Worm (Caenorhabditis elegans) whole organism, mixed stage, embryonic: ENCODE measurements around the gene dnj-25.

ENCODE experiments used
- ceh-39 ChIP-seq: fragments of 150-350 bp; optimal IDR thresholded peaks from 2 replicates; lab custom pipeline; 2014; ENCODE audit warnings: missing biosample characterization, missing genetic modification characterization
- ces-1 ChIP-seq: fragments of 150-350 bp; optimal IDR thresholded peaks from 2 replicates; lab custom pipeline; 2014; ENCODE audit warnings: missing biosample characterization, missing genetic modification reagents, missing genetic modification characterization
- elt-1 ChIP-seq: sonication (generic microtip); optimal IDR thresholded peaks from 2 replicates; lab custom pipeline; 2017; ENCODE audit warnings: missing genetic modification characterization, mild to moderate bottlenecking, missing compliant biosample characterization, antibody characterized with exemption, moderate library complexity, borderline replicate concordance; ENCODE audit not compliant: insufficient read depth
- lsy-2 ChIP-seq: fragments of 150-350 bp; optimal IDR thresholded peaks from 2 replicates; lab custom pipeline; 2014; ENCODE audit warnings: missing biosample characterization, missing genetic modification characterization
- mab-5 ChIP-seq: fragments of 150-350 bp; optimal IDR thresholded peaks from 2 replicates; lab custom pipeline; 2014; ENCODE audit warnings: missing biosample characterization, missing genetic modification characterization
- mep-1 ChIP-seq: fragments of 150-350 bp; optimal IDR thresholded peaks from 2 replicates; lab custom pipeline; 2017; ENCODE audit warnings: missing biosample characterization, missing genetic modification reagents, missing genetic modification characterization, inconsistent platforms
- nhr-237 ChIP-seq: fragments of 150-350 bp; optimal IDR thresholded peaks from 2 replicates; lab custom pipeline; 2014; ENCODE audit warnings: missing biosample characterization, missing genetic modification characterization
- nhr-28 ChIP-seq: fragments of 150-350 bp; optimal IDR thresholded peaks from 2 replicates; lab custom pipeline; 2014; ENCODE audit warnings: missing biosample characterization, missing genetic modification characterization
- nhr-76 ChIP-seq: sonication (generic microtip); optimal IDR thresholded peaks from 2 replicates; lab custom pipeline; 2017; ENCODE audit warnings: missing biosample characterization, missing genetic modification characterization
- pha-4 ChIP-seq: fragments of 150-350 bp; optimal IDR thresholded peaks from 2 replicates; lab custom pipeline; 2018; ENCODE audit warnings: missing biosample characterization, missing genetic modification reagents, missing genetic modification characterization
- sptf-1 ChIP-seq: sonication (generic microtip); optimal IDR thresholded peaks from 2 replicates; lab custom pipeline; 2017; ENCODE audit warnings: mild to moderate bottlenecking, missing genetic modification characterization, moderate library complexity, missing compliant biosample characterization
- unc-120 ChIP-seq: sonication (generic microtip); optimal IDR thresholded peaks from 2 replicates; lab custom pipeline; 2017; ENCODE audit warnings: missing genetic modification characterization, missing compliant biosample characterization; ENCODE audit not compliant: poor library complexity, severe bottlenecking
- unc-62 ChIP-seq: fragments of 150-350 bp; optimal IDR thresholded peaks from 2 replicates; lab custom pipeline; 2014; ENCODE audit warnings: missing biosample characterization, missing genetic modification reagents, missing genetic modification characterization
- ztf-11 ChIP-seq: fragments of 150-350 bp; optimal IDR thresholded peaks from 2 replicates; lab custom pipeline; 2014; ENCODE audit warnings: missing biosample characterization, missing genetic modification characterization

DNA sequence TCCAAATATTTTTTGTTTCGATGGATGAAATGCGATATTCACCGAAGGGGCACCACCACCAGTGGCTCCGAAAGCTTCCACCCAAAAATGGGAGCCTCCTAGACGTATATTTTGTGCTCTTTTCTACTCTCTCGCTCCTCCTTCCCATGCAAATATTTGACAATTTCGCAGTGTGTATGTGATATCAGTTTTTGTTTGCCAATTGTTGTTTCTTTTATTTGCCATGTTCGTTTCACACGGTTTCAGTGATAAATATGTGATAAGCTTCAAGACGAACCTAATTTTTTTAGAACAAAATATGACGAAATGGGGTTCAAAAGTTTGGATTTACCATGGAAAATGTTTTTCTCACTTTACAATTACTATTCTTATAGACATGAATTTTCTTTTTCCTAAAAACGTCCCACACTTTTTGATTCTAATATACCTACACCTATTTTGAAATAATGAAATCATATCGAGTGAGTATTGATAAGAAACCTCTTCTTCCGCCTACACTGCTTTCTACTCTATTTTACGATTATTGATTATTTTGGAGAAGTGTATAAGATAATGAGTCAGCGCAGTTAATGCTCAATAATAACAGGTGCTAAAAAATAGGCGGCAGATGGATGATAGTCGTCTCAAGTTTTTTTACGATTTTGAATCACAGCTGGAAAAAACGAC, 9.8 kb upstream of the dnj-25 start:
- TF ChIP-seq ceh-39 = no peak
- no peak for TF ChIP-seq unc-62
- TF ChIP-seq ces-1 (GFP tag; lab: Kevin White, UChicago) = no peak
- no peak for TF ChIP-seq nhr-237 (tag; lab: Kevin White, UChicago)
- TF ChIP-seq nhr-76 (tag; lab: Kevin White, UChicago) = no peak
- TF ChIP-seq mep-1 (tag; lab: Kevin White, UChicago) = no peak
- TF ChIP-seq unc-120 (tag; lab: Kevin White, UChicago) = no peak
- no peak for TF ChIP-seq nhr-28
- no peak for TF ChIP-seq ztf-11 (tag; lab: Kevin White, UChicago)
- TF ChIP-seq lsy-2 = no peak
- no peak for TF ChIP-seq elt-1 (tag; lab: Kevin White, UChicago)
- TF ChIP-seq mab-5 = no peak
- no peak for TF ChIP-seq sptf-1 (tag; lab: Kevin White, UChicago)
- TF ChIP-seq pha-4 (tag; lab: Kevin White, UChicago) = peak; percentile 89
